Fruit fly (Drosophila melanogaster): ENCODE results near the gene ATPsynE.
A peak's percentile ranks its signal among the peaks of the same experiment; 100 is the strongest.

DNA sequence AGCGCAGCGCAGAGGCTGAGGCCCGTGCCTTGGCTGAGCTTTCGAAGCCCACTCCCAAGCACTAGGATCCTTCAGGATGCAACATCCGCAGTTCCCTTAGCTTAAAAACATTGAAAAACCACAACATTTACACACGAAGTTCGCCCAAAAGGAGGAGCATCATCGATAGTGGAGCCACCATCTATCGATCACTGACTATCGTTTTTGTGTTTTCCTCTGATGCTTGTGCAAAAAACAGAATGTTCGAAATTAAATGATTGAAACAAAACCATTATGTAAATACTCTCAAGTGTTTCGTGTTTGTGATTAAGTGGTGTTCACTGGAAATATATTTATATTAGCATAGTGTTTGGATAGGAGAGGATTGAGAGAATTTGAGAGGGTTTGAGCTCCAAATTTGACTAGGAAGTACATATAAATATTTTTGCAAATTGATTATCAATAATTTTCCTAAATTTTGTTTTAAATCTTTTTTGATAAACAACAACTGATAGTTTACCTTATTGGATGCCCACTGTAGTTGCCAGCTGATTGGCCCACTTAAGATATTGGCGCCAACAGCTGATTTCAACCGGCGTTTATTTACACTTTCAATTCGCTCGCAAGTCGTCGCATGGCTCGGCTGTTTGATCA, 841 bp downstream of the ATPsynE start, which contains the start of gene spn-B:
- TF ChIP-seq CG11617 (GFP tag; optimal IDR thresholded peaks at IDR 0.05) (peak; percentile 81), Mnt (GFP tag; optimal IDR thresholded peaks at IDR 0.05) (peak; percentile 57), toe (GFP tag; optimal IDR thresholded peaks at IDR 0.05) (peak; percentile 64), ovo (GFP tag; optimal IDR thresholded peaks at IDR 0.05) (no peak), CG7101 (tag; optimal IDR thresholded peaks at IDR 0.05) (peak; percentile 74), Hr96 (GFP tag; optimal IDR thresholded peaks at IDR 0.05) (peak; percentile 69), Clk (GFP tag; optimal IDR thresholded peaks at IDR 0.05) (no peak), kay (GFP tag; ENCODE audit: borderline replicate concordance) (peak; percentile 32), CG33017 (tag; optimal IDR thresholded peaks at IDR 0.05) (peak; percentile 53), cnc (optimal IDR thresholded peaks at IDR 0.05) (no peak), cic (GFP tag; optimal IDR thresholded peaks at IDR 0.05) (peak; percentile 66), CG12768 (GFP tag; optimal IDR thresholded peaks at IDR 0.05) (peak; percentile 70), CG5204 (GFP tag; optimal IDR thresholded peaks at IDR 0.05) (peak; percentile 63)

All from whole organism, adult.